Worm (Caenorhabditis elegans): Measurements from ENCODE around the gene vps-24.

ce11 chrII:4987257-4987656, 6.5 kb upstream of the vps-24 start:
- TF ChIP-seq pha-4 (tag; optimal IDR thresholded peaks at IDR 0.05) (no peak), lin-39 (tag; optimal IDR thresholded peaks at IDR 0.05) (no peak), unc-39 (tag; optimal IDR thresholded peaks at IDR 0.05) (no peak), ama-1 (optimal IDR thresholded peaks at IDR 0.05) (no peak), nhr-28 (tag; optimal IDR thresholded peaks at IDR 0.05) (no peak), sea-2 (GFP tag; optimal IDR thresholded peaks at IDR 0.05) (no peak), nhr-11 (tag; optimal IDR thresholded peaks at IDR 0.05) (no peak), skn-1 (tag; optimal IDR thresholded peaks at IDR 0.05) (no peak), mdl-1 (tag; optimal IDR thresholded peaks at IDR 0.05) (no peak), lsy-12 (tag; optimal IDR thresholded peaks at IDR 0.05) (no peak)
